Fruit fly (Drosophila melanogaster) whole organism, embryonic: ENCODE data around the gene Rtc1.

Experiments used
- Ada2b ChIP-seq: fragments of 200-800 bp; sonication (Bioruptor generic); IDR thresholded peaks from 2 replicates; pipeline ENCODE4 v1.3.6; 2022; ENCODE audit warnings: missing biosample characterization, missing genetic modification characterization
- Aef1 ChIP-seq: fragments of 200-800 bp; sonication (Bioruptor generic); IDR thresholded peaks from 3 replicates; pipeline ENCODE4 v1.3.6; 2022; ENCODE audit warnings: missing biosample characterization, missing genetic modification characterization
- B-H2 ChIP-seq: fragments of 200-800 bp; sonication (Bioruptor generic); optimal IDR thresholded peaks from 2 replicates; lab custom pipeline; 2018; ENCODE audit warnings: missing biosample characterization, mild to moderate bottlenecking, missing genetic modification characterization
- Bgb ChIP-seq: fragments of 200-800 bp; sonication (Bioruptor generic); IDR thresholded peaks from 2 replicates; pipeline ENCODE4 v1.3.6; 2022; ENCODE audit warnings: missing biosample characterization, missing genetic modification characterization; ENCODE audit not compliant: partially characterized antibody
- CG10565 ChIP-seq: fragments of 200-800 bp; sonication (Bioruptor generic); optimal IDR thresholded peaks from 3 replicates; lab custom pipeline; 2016; ENCODE audit warnings: missing biosample characterization, mild to moderate bottlenecking, missing genetic modification characterization
- CG12219 ChIP-seq: fragments of 200-800 bp; sonication (Bioruptor generic); optimal IDR thresholded peaks from 3 replicates; lab custom pipeline; 2018; ENCODE audit warnings: missing biosample characterization, mild to moderate bottlenecking, missing genetic modification characterization
- CG12744 ChIP-seq: fragments of 200-800 bp; sonication (Bioruptor generic); optimal IDR thresholded peaks from 2 replicates; lab custom pipeline; 2016; ENCODE audit warnings: missing biosample characterization, missing genetic modification characterization
- CG12769 ChIP-seq: fragments of 200-800 bp; sonication (Bioruptor generic); optimal IDR thresholded peaks from 2 replicates; lab custom pipeline; 2019; ENCODE audit warnings: missing biosample characterization, mild to moderate bottlenecking, missing genetic modification characterization, moderate library complexity
- CG13123 ChIP-seq: fragments of 200-800 bp; sonication (Bioruptor generic); optimal IDR thresholded peaks from 2 replicates; lab custom pipeline; 2016; ENCODE audit warnings: missing biosample characterization, missing genetic modification characterization
- CG13775 ChIP-seq: fragments of 200-800 bp; sonication (Bioruptor generic); optimal IDR thresholded peaks from 3 replicates; lab custom pipeline; 2017; ENCODE audit warnings: missing biosample characterization, mild to moderate bottlenecking, missing genetic modification characterization
- CG16815 ChIP-seq: fragments of 200-800 bp; sonication (Bioruptor generic); optimal IDR thresholded peaks from 3 replicates; lab custom pipeline; 2017; ENCODE audit warnings: missing biosample characterization, mild to moderate bottlenecking, missing genetic modification characterization
- CG17912 ChIP-seq: fragments of 200-800 bp; sonication (Bioruptor generic); optimal IDR thresholded peaks from 2 replicates; lab custom pipeline; 2018; ENCODE audit warnings: missing biosample characterization, mild to moderate bottlenecking, missing genetic modification characterization
- CG18599 ChIP-seq: fragments of 200-800 bp; sonication (Bioruptor generic); optimal IDR thresholded peaks from 3 replicates; lab custom pipeline; 2017; ENCODE audit warnings: missing biosample characterization, missing genetic modification characterization, mild to moderate bottlenecking, moderate library complexity, missing genetic modification reagents
- CG2889 ChIP-seq: fragments of 200-800 bp; sonication (Bioruptor generic); IDR thresholded peaks from 3 replicates; pipeline ENCODE4 v1.3.6; 2022; ENCODE audit warnings: missing biosample characterization, missing genetic modification characterization
- CG30403 ChIP-seq: fragments of 200-800 bp; sonication (Bioruptor generic); optimal IDR thresholded peaks from 3 replicates; lab custom pipeline; 2016; ENCODE audit warnings: missing biosample characterization, missing genetic modification characterization
- CG31365 ChIP-seq: fragments of 200-800 bp; sonication (Bioruptor generic); optimal IDR thresholded peaks from 2 replicates; lab custom pipeline; 2018; ENCODE audit warnings: missing biosample characterization, mild to moderate bottlenecking, missing genetic modification characterization
- CG3726 ChIP-seq: fragments of 200-800 bp; sonication (Bioruptor generic); IDR thresholded peaks from 3 replicates; pipeline ENCODE4, ENCODE4 v1.3.6; 2022; ENCODE audit warnings: missing biosample characterization, missing genetic modification characterization
- CG7556 ChIP-seq: fragments of 200-800 bp; sonication (Bioruptor generic); optimal IDR thresholded peaks from 2 replicates; lab custom pipeline; 2017; ENCODE audit warnings: missing biosample characterization, mild to moderate bottlenecking, missing genetic modification characterization
- CG8765 ChIP-seq: fragments of 200-800 bp; sonication (Bioruptor generic); IDR thresholded peaks from 2 replicates; pipeline ENCODE4 v1.3.6; 2022; ENCODE audit warnings: missing biosample characterization, missing genetic modification characterization
- Dp ChIP-seq: fragments of 200-800 bp; sonication (Bioruptor generic); optimal IDR thresholded peaks from 2 replicates; lab custom pipeline; 2018; ENCODE audit warnings: missing biosample characterization, mild to moderate bottlenecking, missing genetic modification characterization, moderate library complexity
- Eip74EF ChIP-seq, 2 experiments: fragments of 200-800 bp in 1 of 2; fragments of >200 bp in 1 of 2; sonication (Bioruptor generic) in 1 of 2; optimal IDR thresholded peaks; 2 replicates each; lab custom pipeline; 2017 to 2019; ENCODE audit warnings: missing biosample characterization in 2 of 2, missing genetic modification characterization in 2 of 2, mild to moderate bottlenecking in 1 of 2, moderate library complexity in 1 of 2
- H15 ChIP-seq: fragments of 200-800 bp; sonication (Bioruptor generic); IDR thresholded peaks from 3 replicates; pipeline ENCODE4 v1.3.6; 2022; ENCODE audit warnings: missing biosample characterization, missing genetic modification characterization
- HHEX ChIP-seq: fragments of 200-800 bp; sonication (Bioruptor generic); optimal IDR thresholded peaks from 3 replicates; lab custom pipeline; 2017; ENCODE audit warnings: missing biosample characterization, mild to moderate bottlenecking, missing genetic modification characterization, missing genetic modification reagents
- HLH4C ChIP-seq: fragments of 200-800 bp; sonication (Bioruptor generic); IDR thresholded peaks from 3 replicates; pipeline ENCODE4 v1.3.6; 2022; ENCODE audit warnings: missing biosample characterization, missing genetic modification characterization; ENCODE audit not compliant: partially characterized antibody
- Hr78 ChIP-seq, 2 experiments: fragments of 200-800 bp in 1 of 2; fragments of >200 bp in 1 of 2; sonication (Bioruptor generic) in 1 of 2; optimal IDR thresholded peaks; 2 replicates each; lab custom pipeline; 2017 to 2019; ENCODE audit warnings: missing biosample characterization in 2 of 2, missing genetic modification characterization in 2 of 2, mild to moderate bottlenecking in 1 of 2, moderate library complexity in 1 of 2
- Opbp ChIP-seq: fragments of 200-800 bp; sonication (Bioruptor generic); IDR thresholded peaks from 3 replicates; pipeline ENCODE4 v1.3.6; 2022; ENCODE audit warnings: missing biosample characterization, missing genetic modification characterization; ENCODE audit not compliant: partially characterized antibody
- Stat92E ChIP-seq, 3 experiments: fragments of >200 bp in 2 of 3; fragments of 200-800 bp in 1 of 3; sonication (Bioruptor generic) in 1 of 3; optimal IDR thresholded peaks; 2 replicates each; lab custom pipeline; 2017 to 2019; ENCODE audit warnings: missing biosample characterization in 3 of 3, missing genetic modification characterization in 3 of 3, mild to moderate bottlenecking in 1 of 3, moderate library complexity in 1 of 3
- Taf1 ChIP-seq: fragments of 200-800 bp; sonication (Bioruptor generic); IDR thresholded peaks from 2 replicates; pipeline ENCODE4 v1.3.6; 2022; ENCODE audit warnings: missing biosample characterization, missing genetic modification characterization
- YL-1 ChIP-seq: fragments of 200-800 bp; sonication (Bioruptor generic); optimal IDR thresholded peaks from 3 replicates; lab custom pipeline; 2017; ENCODE audit warnings: missing biosample characterization, mild to moderate bottlenecking, missing genetic modification characterization
- ase ChIP-seq: fragments of 200-800 bp; sonication (Bioruptor generic); IDR thresholded peaks from 3 replicates; pipeline ENCODE4 v1.3.6; 2022; ENCODE audit warnings: missing biosample characterization, missing genetic modification characterization
- bigmax ChIP-seq: fragments of 200-800 bp; sonication (Bioruptor generic); optimal IDR thresholded peaks from 2 replicates; lab custom pipeline; 2018; ENCODE audit warnings: missing biosample characterization, mild to moderate bottlenecking, missing genetic modification characterization
- cad ChIP-seq: fragments of >200 bp; optimal IDR thresholded peaks from 2 replicates; lab custom pipeline; 2017; ENCODE audit warnings: missing biosample characterization, missing genetic modification characterization
- ci ChIP-seq: fragments of 200-800 bp; sonication (Bioruptor generic); IDR thresholded peaks from 3 replicates; pipeline ENCODE4 v1.3.6; 2022; ENCODE audit warnings: missing biosample characterization, missing genetic modification characterization
- dmrt99B ChIP-seq: fragments of 200-800 bp; sonication (Bioruptor generic); optimal IDR thresholded peaks from 2 replicates; lab custom pipeline; 2018; ENCODE audit warnings: missing biosample characterization, mild to moderate bottlenecking, missing genetic modification characterization, moderate library complexity
- insv ChIP-seq, 2 experiments: fragments of 200-800 bp; sonication (Bioruptor generic); optimal IDR thresholded peaks; 3 replicates each; lab custom pipeline; 2016 to 2018; ENCODE audit warnings: missing biosample characterization in 2 of 2, missing genetic modification characterization in 2 of 2
- inv ChIP-seq: fragments of 200-800 bp; sonication (Bioruptor generic); IDR thresholded peaks from 2 replicates; pipeline ENCODE4 v1.3.6; 2022; ENCODE audit warnings: missing biosample characterization, missing genetic modification characterization; ENCODE audit not compliant: partially characterized antibody
- jigr1 ChIP-seq: fragments of 200-800 bp; sonication (Bioruptor generic); IDR thresholded peaks from 3 replicates; pipeline ENCODE4 v1.3.6; 2022; ENCODE audit warnings: missing biosample characterization, missing genetic modification characterization
- knrl ChIP-seq: fragments of 200-800 bp; sonication (Bioruptor generic); IDR thresholded peaks from 3 replicates; pipeline ENCODE4 v1.3.6; 2022; ENCODE audit warnings: missing biosample characterization, missing genetic modification characterization; ENCODE audit not compliant: partially characterized antibody
- p53 ChIP-seq: fragments of 200-800 bp; sonication (Bioruptor generic); optimal IDR thresholded peaks from 2 replicates; lab custom pipeline; 2016; ENCODE audit warnings: missing biosample characterization, missing genetic modification characterization
- pb ChIP-seq: fragments of 200-800 bp; sonication (Bioruptor generic); optimal IDR thresholded peaks from 3 replicates; lab custom pipeline; 2016; ENCODE audit warnings: missing biosample characterization, missing genetic modification characterization
- row ChIP-seq: fragments of 200-800 bp; sonication (Bioruptor generic); IDR thresholded peaks from 3 replicates; pipeline ENCODE4 v1.3.6; 2022; ENCODE audit warnings: missing biosample characterization, missing genetic modification characterization
- slbo ChIP-seq: fragments of 200-800 bp; sonication (Bioruptor generic); IDR thresholded peaks from 2 replicates; pipeline ENCODE4 v1.3.6; 2022; ENCODE audit warnings: missing biosample characterization, missing genetic modification characterization
- so ChIP-seq: fragments of 200-800 bp; sonication (Bioruptor generic); IDR thresholded peaks from 3 replicates; pipeline ENCODE4 v1.3.6; 2022; ENCODE audit warnings: missing biosample characterization, missing genetic modification characterization
- tin ChIP-seq: fragments of 200-800 bp; sonication (Bioruptor generic); optimal IDR thresholded peaks from 3 replicates; lab custom pipeline; 2016; ENCODE audit warnings: missing biosample characterization, missing genetic modification characterization
- tll ChIP-seq, 2 experiments: fragments of 200-800 bp in 1 of 2; fragments of >200 bp in 1 of 2; sonication (Bioruptor generic) in 1 of 2; optimal IDR thresholded peaks; 2 replicates each; lab custom pipeline; 2017 to 2019; ENCODE audit warnings: missing biosample characterization in 2 of 2, missing genetic modification characterization in 2 of 2, mild to moderate bottlenecking in 1 of 2, moderate library complexity in 1 of 2
- twi ChIP-seq: fragments of 200-800 bp; optimal IDR thresholded peaks from 2 replicates; lab custom pipeline; 2019; ENCODE audit warnings: missing biosample characterization, mild to moderate bottlenecking, missing genetic modification characterization, moderate library complexity
- wor ChIP-seq: fragments of 200-800 bp; sonication (Bioruptor generic); IDR thresholded peaks from 2 replicates; pipeline ENCODE4 v1.3.6; 2022; ENCODE audit warnings: missing biosample characterization, missing genetic modification characterization
- yki ChIP-seq: fragments of >200 bp; optimal IDR thresholded peaks from 3 replicates; lab custom pipeline; 2018
- zfh2 ChIP-seq: fragments of 200-800 bp; sonication (Bioruptor generic); optimal IDR thresholded peaks from 2 replicates; lab custom pipeline; 2016; ENCODE audit warnings: missing biosample characterization, missing genetic modification characterization

Gene Rtc1

DNA sequence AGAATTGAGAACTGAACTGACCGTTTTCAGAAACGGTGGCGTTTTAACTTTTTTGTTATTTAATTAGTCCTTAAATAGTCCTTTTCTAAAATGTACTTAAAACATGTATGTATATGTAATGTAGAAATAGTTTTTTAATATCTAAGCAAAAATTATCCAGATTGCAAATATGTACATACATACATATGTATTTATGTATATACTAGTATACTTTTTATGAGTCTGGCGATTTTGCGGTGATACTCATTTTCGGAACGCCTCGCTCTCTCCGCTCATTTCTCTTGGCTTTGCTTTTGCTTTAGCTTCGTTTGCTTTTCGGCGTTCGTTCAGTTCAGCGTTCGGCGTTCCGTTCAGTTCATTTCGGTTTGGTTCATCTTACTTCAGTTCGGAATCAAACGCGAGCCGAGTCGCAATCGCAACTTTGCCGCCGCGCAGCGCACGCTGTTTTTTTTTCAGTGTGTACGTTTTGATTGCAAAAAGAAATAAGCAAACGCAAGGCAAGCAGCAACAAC lies 5.4 kb downstream of the Rtc1 start, which contains the start of gene rdgB (continued):
- TF ChIP-seq dmrt99B (tag; lab: Kevin White, UChicago) (peak; percentile 91), CG12769 (tag; lab: Kevin White, UChicago) (peak; percentile 67), Hr78 (GFP tag; optimal IDR thresholded peaks at IDR 0.05; lab: Kevin White, UChicago) (no peak), insv (GFP tag; optimal IDR thresholded peaks at IDR 0.05; lab: Kevin White, UChicago) (peak in 1 of 2 experiments; percentile 39), HHEX (GFP tag; lab: Kevin White, UChicago) (peak; percentile 82), Ada2b (GFP tag; lab: Robert Waterston, UW) (peak; percentile 58), CG3726 (GFP tag; lab: Robert Waterston, UW) (no peak), slbo (GFP tag; lab: Robert Waterston, UW) (peak; percentile 76), Stat92E (GFP tag; optimal IDR thresholded peaks at IDR 0.05; lab: Kevin White, UChicago) (no peak), twi (peak; percentile 63), Aef1 (peak; percentile 67), cad (GFP tag; lab: Kevin White, UChicago) (no peak), yki (lab: Kevin White, UChicago) (no peak), bigmax (GFP tag; lab: Kevin White, UChicago) (no peak), ase (GFP tag; lab: Robert Waterston, UW) (0 out of 3 replicates have a peak, but pooled peaks have one; percentile 40), row (GFP tag; lab: Robert Waterston, UW) (peak; percentile 95), CG8765 (GFP tag; lab: Robert Waterston, UW) (no peak), p53 (GFP tag; lab: Kevin White, UChicago) (no peak), Eip74EF (GFP tag; optimal IDR thresholded peaks at IDR 0.05; lab: Kevin White, UChicago) (peak in 1 of 2 experiments; percentile 69), inv (GFP tag; lab: Robert Waterston, UW) (no peak), wor (peak; percentile 67), B-H2 (GFP tag; lab: Kevin White, UChicago) (peak; percentile 78), tin (GFP tag; lab: Kevin White, UChicago) (peak; percentile 61), CG13775 (GFP tag; lab: Kevin White, UChicago) (peak; percentile 81), H15 (GFP tag; lab: Robert Waterston, UW) (0 out of 3 replicates have a peak, but pooled peaks have one; percentile 40), CG31365 (tag; lab: Kevin White, UChicago) (no peak), YL-1 (GFP tag; lab: Kevin White, UChicago) (no peak), so (peak; percentile 62; the same call in 2 of the 3 replicates), CG12744 (GFP tag; lab: Kevin White, UChicago) (peak; percentile 27), jigr1 (GFP tag; lab: Robert Waterston, UW) (peak; percentile 47; the same call in 1 of the 3 replicates), Opbp (GFP tag; lab: Robert Waterston, UW) (no peak), tll (GFP tag; optimal IDR thresholded peaks at IDR 0.05; lab: Kevin White, UChicago) (no peak), Bgb (GFP tag; lab: Robert Waterston, UW) (peak; percentile 54), CG30403 (peak; percentile 90), CG18599 (GFP tag; lab: Kevin White, UChicago) (peak; percentile 87), knrl (GFP tag; lab: Robert Waterston, UW) (no peak; the same call in 2 of the 3 replicates), CG10565 (GFP tag; lab: Kevin White, UChicago) (no peak), zfh2 (GFP tag; lab: Kevin White, UChicago) (peak; percentile 58), CG7556 (GFP tag; lab: Kevin White, UChicago) (peak; percentile 84), ci (GFP tag; lab: Robert Waterston, UW) (peak; percentile 55; the same call in 1 of the 3 replicates), CG17912 (GFP tag; lab: Kevin White, UChicago) (no peak), CG2889 (GFP tag; lab: Robert Waterston, UW) (0 out of 3 replicates have a peak, but pooled peaks have one; percentile 39), CG12219 (GFP tag; lab: Kevin White, UChicago) (peak; percentile 26), HLH4C (GFP tag; lab: Robert Waterston, UW) (no peak), Dp (GFP tag; lab: Kevin White, UChicago) (no peak), Taf1 (GFP tag; lab: Robert Waterston, UW) (peak; percentile 39; the same call in 1 of the 2 replicates), CG16815 (peak; percentile 70), CG13123 (GFP tag; lab: Kevin White, UChicago) (peak; percentile 40), pb (GFP tag; lab: Kevin White, UChicago) (no peak)
